Fruit fly (Drosophila melanogaster) ovary, adult (tissue): ENCODE data around the gene Hou.

ENCODE experiments used
- CG17801 ChIP-seq: fragments of 200-800 bp; optimal IDR thresholded peaks from 2 replicates; lab custom pipeline; 2019; ENCODE audit warnings: missing biosample characterization, mild to moderate bottlenecking, missing genetic modification characterization, moderate library complexity; ENCODE audit not compliant: partially characterized antibody

Gene Hou

dm6 chrX:18635118-18635552, 15.1 kb downstream of the Hou start:
- no peak for TF ChIP-seq CG17801 (GFP tag; lab: Kevin White, UChicago)

- peak; percentile 6 for TF ChIP-seq CG17801 (GFP tag; lab: Kevin White, UChicago)
These were observed 15.5 kb downstream of the Hou start, which contains the start of gene wgn for dm6 chrX:18634716-18635115. wgn (minus strand) TSS chrX:18634908.

DNA sequence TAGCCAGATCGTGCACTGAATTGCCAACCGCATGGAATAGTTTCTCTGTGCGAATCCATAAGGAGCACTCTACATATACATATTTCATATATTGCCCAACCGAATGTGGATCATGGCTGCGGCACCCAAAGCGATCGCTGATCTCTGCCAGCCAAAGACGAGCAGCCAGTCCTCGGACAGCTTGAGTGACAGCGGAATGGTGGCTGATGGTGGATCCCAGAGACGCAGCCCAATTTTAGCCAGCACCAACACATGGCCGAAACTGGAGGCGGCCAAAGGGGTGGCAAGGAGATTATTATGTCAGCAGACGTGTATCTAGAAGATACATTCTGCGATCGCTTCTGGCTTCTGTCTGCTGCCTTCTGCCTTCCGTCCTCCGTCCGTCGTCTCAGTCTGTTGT, 19.3 kb downstream of the Hou start:
- TF ChIP-seq CG17801 (GFP tag; lab: Kevin White, UChicago) = no peak

DNA sequence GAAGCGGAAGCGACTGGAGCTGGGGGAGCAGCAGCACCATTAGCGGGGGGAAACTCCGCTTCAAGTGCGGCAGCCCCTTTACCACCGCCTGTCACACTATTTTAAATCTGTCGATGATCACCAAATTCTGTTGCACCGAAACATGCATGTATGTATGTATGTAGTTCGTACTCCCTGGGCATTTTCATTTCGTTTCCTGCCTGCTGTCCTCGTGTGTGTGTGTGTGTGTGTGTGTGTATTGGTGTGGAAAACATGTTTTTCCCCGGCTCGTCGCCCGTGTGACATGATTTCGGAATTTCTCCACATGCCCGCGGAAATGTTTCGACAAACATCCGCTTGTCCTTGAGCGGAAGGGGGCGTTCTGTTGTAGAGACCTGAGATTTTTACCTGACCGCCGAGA, 23.2 kb downstream of the Hou start:
- no peak for TF ChIP-seq CG17801 (GFP tag; lab: Kevin White, UChicago)

DNA sequence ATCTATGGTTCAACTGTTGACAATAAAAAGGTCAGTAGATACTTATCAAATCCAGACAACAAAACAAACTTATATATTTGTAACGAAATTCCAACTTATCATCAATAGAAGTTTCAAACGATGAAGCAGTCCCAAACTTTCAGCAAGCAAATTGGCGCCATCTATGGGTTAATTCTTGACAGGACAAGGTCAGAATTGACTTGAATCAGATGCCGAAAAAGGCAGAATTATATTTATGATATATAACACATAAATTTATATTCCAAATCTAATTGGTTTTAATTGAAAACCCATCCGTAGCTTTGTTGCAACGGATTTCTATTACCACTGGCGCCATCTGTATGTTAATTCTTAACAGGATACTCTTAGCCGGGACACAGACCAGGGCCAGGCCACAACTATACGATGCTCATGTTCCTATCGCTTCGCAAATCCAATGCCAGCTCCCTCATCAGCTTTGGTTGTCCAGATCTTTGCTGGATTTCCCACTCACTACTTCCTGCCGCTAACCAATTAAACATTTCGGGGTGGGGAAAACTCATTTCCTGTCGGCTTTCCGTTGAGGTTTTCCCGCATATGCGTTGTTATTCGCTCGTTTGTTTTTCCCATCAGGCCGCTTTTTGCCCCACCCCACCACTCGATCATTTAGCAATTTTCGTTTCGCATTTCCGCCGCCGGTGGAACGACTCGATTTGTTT, 28.4 kb downstream of the Hou start:
- TF ChIP-seq CG17801 (GFP tag; lab: Kevin White, UChicago) = no peak

DNA sequence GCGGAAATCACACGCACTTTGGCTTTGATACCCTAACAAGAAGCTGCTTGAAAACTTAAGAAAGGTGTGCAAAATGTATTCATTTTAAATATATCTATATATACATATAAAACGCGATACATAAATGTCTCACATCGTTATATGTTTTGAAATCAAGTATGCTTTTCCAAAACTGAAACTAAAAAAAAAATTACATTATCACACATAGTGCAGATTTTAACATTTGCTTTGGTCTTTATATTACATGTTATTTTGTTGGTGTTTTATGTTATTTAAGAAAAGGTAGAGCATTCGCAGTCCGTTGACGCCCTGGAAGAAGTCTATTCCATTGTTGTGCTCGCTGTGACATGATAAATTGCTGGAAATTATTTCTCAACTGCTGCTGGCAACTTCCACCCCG, 32.1 kb downstream of the Hou start:
- TF ChIP-seq CG17801 (GFP tag; lab: Kevin White, UChicago) = no peak

DNA sequence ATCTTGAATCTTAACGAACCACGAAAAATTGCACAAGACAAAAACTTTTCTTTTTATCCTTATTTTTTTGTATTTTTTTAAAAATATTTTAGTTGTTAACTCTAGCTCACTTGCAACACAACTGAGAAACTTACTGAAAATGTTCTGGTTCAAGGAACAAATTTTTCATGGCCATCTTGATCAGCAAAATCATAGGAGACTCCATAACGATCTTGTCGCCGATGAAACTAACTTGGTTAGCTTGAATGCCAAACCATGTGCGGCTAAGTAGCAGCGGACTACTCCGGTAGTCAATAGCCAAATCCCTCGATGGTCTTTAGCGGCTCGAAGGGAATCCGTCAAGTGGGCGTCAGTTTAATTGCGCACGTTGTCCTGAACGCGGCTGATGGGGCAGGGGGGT, 32.8 kb downstream of the Hou start, which contains the start of gene CG15040:
CG15040 (minus strand) TSS at position 101 of the 400 bp plus-strand sequence.
- no peak for TF ChIP-seq CG17801 (GFP tag; lab: Kevin White, UChicago)

- TF ChIP-seq CG17801 (GFP tag; lab: Kevin White, UChicago) = no peak
These were observed 36.8 kb downstream of the Hou start for dm6 chrX:18613434-18613833.
